Fruit fly (Drosophila melanogaster): ENCODE measurements around the gene Stat92E.

Gene Stat92E

DNA sequence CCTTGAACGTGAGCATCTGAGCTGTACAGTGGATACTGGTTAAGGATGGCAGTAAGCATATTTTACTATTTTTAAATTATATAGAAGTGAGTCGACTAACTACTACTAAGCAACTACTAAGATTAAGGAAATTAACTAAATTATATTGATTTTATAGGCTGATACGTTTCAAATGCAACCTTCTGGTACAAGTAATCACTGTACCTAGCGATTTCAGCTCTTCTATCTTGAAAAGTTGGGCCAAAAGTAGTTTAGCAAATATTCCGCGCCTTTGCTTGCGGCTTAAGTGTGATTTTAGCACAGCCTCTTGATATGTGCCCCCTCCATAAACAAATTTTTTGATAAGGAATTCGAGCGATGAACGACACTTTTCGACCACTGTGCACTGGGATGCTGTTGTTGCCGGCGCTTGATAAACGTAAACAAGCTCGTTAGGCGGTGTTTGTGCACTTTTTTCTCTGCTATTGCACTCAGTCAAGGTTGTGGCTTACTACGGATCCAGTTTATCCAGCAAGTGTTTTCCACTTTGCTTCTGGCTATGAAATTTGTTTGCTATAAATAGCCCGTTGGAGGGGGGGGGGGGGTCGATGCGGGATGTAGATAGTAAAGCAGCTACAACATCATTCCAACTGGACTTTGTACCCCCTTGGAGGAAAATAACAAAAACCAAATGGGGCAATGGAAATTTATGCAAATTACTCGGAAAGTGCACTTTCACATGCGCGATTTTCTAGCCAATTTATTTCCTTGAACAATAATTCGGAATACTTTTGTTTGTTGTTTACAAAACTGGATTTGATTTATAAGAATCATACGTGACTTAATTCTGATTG is 4.4 kb upstream of the Stat92E start (continued):
- TF ChIP-seq dac (GFP tag; optimal IDR thresholded peaks at IDR 0.05), result peak; percentile 46
- peak; percentile 70 for TF ChIP-seq Sox14 (GFP tag; optimal IDR thresholded peaks at IDR 0.05)
- peak; percentile 67 for TF ChIP-seq cyc (GFP tag; optimal IDR thresholded peaks at IDR 0.05)
- peak; percentile 6 for TF ChIP-seq dsx (GFP tag; optimal IDR thresholded peaks at IDR 0.05; ENCODE audit: poor library complexity, severe bottlenecking)
- peak; percentile 74 for TF ChIP-seq Hr39 (GFP tag; optimal IDR thresholded peaks at IDR 0.05)
- TF ChIP-seq Hr4 (GFP tag; optimal IDR thresholded peaks at IDR 0.05), result peak; percentile 84
- TF ChIP-seq Eip75B (GFP tag; optimal IDR thresholded peaks at IDR 0.05), result peak; percentile 65
- peak; percentile 74 for TF ChIP-seq CG7368 (GFP tag; optimal IDR thresholded peaks at IDR 0.05)
- TF ChIP-seq fd59A (GFP tag; optimal IDR thresholded peaks at IDR 0.05), result peak; percentile 65
- TF ChIP-seq CG6854 (GFP tag; optimal IDR thresholded peaks at IDR 0.05), result peak; percentile 36
- peak; percentile 70 for TF ChIP-seq CG4318 (GFP tag; optimal IDR thresholded peaks at IDR 0.05)
- TF ChIP-seq CG6808 (GFP tag; optimal IDR thresholded peaks at IDR 0.05), result peak; percentile 88
- TF ChIP-seq Ets21C (GFP tag; optimal IDR thresholded peaks at IDR 0.05), result peak; percentile 51
- TF ChIP-seq CG10669 (GFP tag; optimal IDR thresholded peaks at IDR 0.05), result peak; percentile 64
- TF ChIP-seq Gug (GFP tag; IDR thresholded peaks at IDR 0.05), result peak; percentile 79
- peak; percentile 53 for TF ChIP-seq CG1621 (tag; optimal IDR thresholded peaks at IDR 0.05)
- peak; percentile 66 for TF ChIP-seq CG31627 (GFP tag; optimal IDR thresholded peaks at IDR 0.05)
- peak; percentile 65 for TF ChIP-seq CG8119 (GFP tag; IDR thresholded peaks at IDR 0.05)
- peak; percentile 88 for TF ChIP-seq CG6276 (GFP tag; optimal IDR thresholded peaks at IDR 0.05)
- TF ChIP-seq Sox15 (GFP tag; optimal IDR thresholded peaks at IDR 0.05), result peak; percentile 63
- peak; percentile 79 for TF ChIP-seq OdsH (GFP tag; optimal IDR thresholded peaks at IDR 0.05)
- no peak for TF ChIP-seq Eip93F (GFP tag; optimal IDR thresholded peaks at IDR 0.05)
- TF ChIP-seq CG9139 (GFP tag; optimal IDR thresholded peaks at IDR 0.05), result peak; percentile 93
- TF ChIP-seq topi (GFP tag; optimal IDR thresholded peaks at IDR 0.05), result peak; percentile 56
- peak; percentile 55 for TF ChIP-seq Lpt (GFP tag; optimal IDR thresholded peaks at IDR 0.05)
- peak; percentile 52 for TF ChIP-seq CG8632 (GFP tag; optimal IDR thresholded peaks at IDR 0.05)
- TF ChIP-seq eg (GFP tag; IDR thresholded peaks at IDR 0.05), result peak; percentile 86
- peak; percentile 82 for TF ChIP-seq pdm3 (GFP tag; optimal IDR thresholded peaks at IDR 0.05)
- TF ChIP-seq CG11902 (GFP tag; optimal IDR thresholded peaks at IDR 0.05), result peak; percentile 50
- peak; percentile 75 for TF ChIP-seq Smox (GFP tag; optimal IDR thresholded peaks at IDR 0.05)
- peak in 1 of 2 experiments; percentile 65 for TF ChIP-seq salr (GFP tag; optimal IDR thresholded peaks at IDR 0.05)

DNA sequence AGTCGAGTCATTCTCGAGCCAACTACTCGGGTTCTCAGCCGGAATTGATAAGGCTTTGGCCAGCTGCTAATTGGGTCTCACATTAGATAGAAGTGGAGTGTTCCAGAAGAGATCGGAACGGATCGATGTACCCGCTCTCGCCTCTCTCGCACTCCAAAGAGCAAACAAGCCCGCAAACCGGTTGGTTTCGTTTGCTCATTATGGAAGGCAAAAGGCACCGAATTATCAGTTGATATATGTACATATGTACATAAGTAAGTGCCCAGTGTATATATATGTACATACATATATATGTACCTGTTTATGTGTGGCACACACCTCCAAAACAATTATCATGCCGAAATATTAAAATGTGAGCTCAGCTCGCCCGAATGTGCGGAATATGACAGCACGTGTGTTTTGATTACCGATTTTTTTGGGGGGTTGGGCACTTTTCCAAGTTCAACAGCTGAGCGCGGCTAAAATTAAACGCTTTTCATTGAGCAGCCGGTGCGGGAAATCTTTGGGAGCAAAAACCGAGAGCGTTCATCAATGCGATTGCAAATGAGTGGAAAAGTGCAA is 3.7 kb upstream of the Stat92E start:
- TF ChIP-seq CG8632 (GFP tag; optimal IDR thresholded peaks at IDR 0.05) (no peak), Sox14 (GFP tag; optimal IDR thresholded peaks at IDR 0.05) (no peak), CG3919 (GFP tag; optimal IDR thresholded peaks at IDR 0.05) (no peak), CG11294 (GFP tag; IDR thresholded peaks at IDR 0.05) (no peak), CG8119 (GFP tag; IDR thresholded peaks at IDR 0.05) (peak; percentile 29; the same call in 1 of the 3 replicates), Gug (GFP tag; IDR thresholded peaks at IDR 0.05) (no peak), fd85E (GFP tag; optimal IDR thresholded peaks at IDR 0.05) (no peak), CG6163 (GFP tag; IDR thresholded peaks at IDR 0.05) (peak; percentile 24; the same call in 1 of the 3 replicates), dsx (GFP tag; optimal IDR thresholded peaks at IDR 0.05; ENCODE audit: poor library complexity, severe bottlenecking) (no peak), CG10631 (GFP tag; optimal IDR thresholded peaks at IDR 0.05) (no peak), Eip93F (GFP tag; optimal IDR thresholded peaks at IDR 0.05) (peak; percentile 38), CG34406 (GFP tag; optimal IDR thresholded peaks at IDR 0.05) (no peak), fkh (GFP tag; optimal IDR thresholded peaks at IDR 0.05) (peak; percentile 95)

Data from whole organism, prepupa.